Worm (Caenorhabditis elegans): ENCODE measurements around the gene ctns-1.

- TF ChIP-seq ceh-9 (tag; optimal IDR thresholded peaks at IDR 0.05) (no peak), K02D7.2 (tag; optimal IDR thresholded peaks at IDR 0.05) (no peak), pax-1 (tag; optimal IDR thresholded peaks at IDR 0.05) (no peak), pha-4 (tag; optimal IDR thresholded peaks at IDR 0.05) (no peak), ceh-31 (tag; optimal IDR thresholded peaks at IDR 0.05) (no peak), pqm-1 (tag; optimal IDR thresholded peaks at IDR 0.05) (no peak), unc-86 (tag; optimal IDR thresholded peaks at IDR 0.05) (no peak), hlh-15 (tag; optimal IDR thresholded peaks at IDR 0.05) (no peak)
Measured at ce11 chrII:8104998-8105397, 31.7 kb downstream of the ctns-1 start, which contains the start of gene sfxn-5.

Measured in whole organism, late embryonic.